Fruit fly (Drosophila melanogaster): Measurements from ENCODE around the gene Sec61gamma.

Sec61gamma gene

DNA sequence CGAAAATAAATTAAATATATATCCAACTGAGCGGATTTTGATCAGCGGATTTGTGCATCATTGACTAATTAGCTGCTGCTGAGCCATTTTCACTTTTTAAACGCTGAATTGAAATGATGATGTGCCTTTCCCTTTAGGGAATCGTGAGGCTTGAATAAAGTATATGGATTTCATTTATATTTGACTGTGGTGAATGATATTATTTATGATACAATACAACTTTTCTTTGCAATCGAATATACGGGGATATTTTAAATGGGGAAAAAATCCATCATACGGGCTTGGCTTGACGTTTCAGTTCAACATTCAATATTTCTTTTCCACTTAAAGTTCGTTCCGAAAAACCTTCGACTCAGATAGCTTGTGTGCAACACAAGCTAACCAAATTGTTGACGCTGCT lies 31.9 kb upstream of the Sec61gamma start, which contains the start of the genes Shawn and Tyler:
TSS of gene Shawn (plus strand) at position 301 of the 400 bp plus-strand sequence.
TSS of gene Tyler (plus strand) at position 301 of the 400 bp plus-strand sequence.
- TF ChIP-seq pan (optimal IDR thresholded peaks at IDR 0.05) (no peak), usp (GFP tag; optimal IDR thresholded peaks at IDR 0.05) (no peak), CG8478 (optimal IDR thresholded peaks at IDR 0.05) (no peak), Dll (optimal IDR thresholded peaks at IDR 0.05) (no peak), EcR (GFP tag; optimal IDR thresholded peaks at IDR 0.05) (no peak), psq (optimal IDR thresholded peaks at IDR 0.05) (no peak)

DNA sequence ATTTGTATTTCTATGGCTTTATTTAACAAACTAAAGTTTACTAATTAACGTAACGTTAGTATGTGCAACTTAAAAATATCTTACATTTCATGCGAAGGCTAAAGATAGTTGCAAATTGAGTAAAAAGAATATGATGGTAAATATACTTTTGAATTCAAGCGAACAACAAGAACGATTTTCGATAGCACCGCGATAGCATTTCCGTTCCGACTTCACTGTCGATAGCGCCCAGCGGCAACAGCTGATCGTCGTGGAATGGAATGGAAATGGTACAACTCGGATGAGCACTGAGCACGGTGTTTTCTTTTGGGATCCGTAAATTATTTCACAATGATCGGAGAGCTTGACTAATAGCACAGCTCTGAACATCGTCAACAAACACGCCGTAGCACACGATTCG lies 29.7 kb upstream of the Sec61gamma start:
- TF ChIP-seq CG8478 (optimal IDR thresholded peaks at IDR 0.05) (no peak), EcR (GFP tag; optimal IDR thresholded peaks at IDR 0.05) (no peak), usp (GFP tag; optimal IDR thresholded peaks at IDR 0.05) (no peak)

DNA sequence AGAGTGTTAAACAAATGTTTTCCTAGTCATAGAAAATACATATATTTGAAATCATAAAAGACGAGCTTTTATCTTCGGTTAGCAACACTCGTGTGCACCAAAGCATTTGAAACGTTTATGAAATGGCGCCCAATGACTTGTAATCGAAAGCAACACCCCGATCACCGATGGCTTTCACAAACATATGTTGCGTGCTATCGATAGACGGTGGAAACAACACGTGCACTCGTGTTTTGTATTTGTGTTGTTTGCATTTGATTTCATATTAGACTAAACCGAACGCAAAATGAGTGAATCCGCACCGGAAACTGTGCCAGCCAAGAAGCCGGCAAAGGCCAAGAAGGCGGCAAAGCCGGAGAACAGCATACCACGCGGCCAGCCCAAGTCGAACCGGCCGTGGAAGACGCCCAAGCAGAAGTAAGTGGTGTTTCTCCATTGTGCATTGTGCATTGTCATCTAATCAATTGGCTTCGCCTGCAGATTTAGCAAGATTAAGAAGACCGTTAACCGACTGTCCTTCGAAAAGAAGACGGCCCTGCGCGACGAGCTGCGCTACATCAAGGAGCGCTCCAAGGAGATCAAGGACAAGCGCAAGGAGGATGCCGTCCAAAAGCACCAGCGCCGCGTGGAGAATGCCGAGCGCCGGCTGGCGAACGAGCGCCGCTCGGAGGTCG lies 27.0 kb upstream of the Sec61gamma start, which contains the start of gene CG14210:
TSS of gene CG14210 (plus strand) at position 207 of the 674 bp plus-strand sequence.
- TF ChIP-seq psq (optimal IDR thresholded peaks at IDR 0.05): no peak
- TF ChIP-seq pan (optimal IDR thresholded peaks at IDR 0.05): no peak
- TF ChIP-seq CG8478 (optimal IDR thresholded peaks at IDR 0.05): no peak
- no peak for TF ChIP-seq usp (GFP tag; optimal IDR thresholded peaks at IDR 0.05)
- no peak for TF ChIP-seq EcR (GFP tag; optimal IDR thresholded peaks at IDR 0.05)
- no peak for TF ChIP-seq Dll (optimal IDR thresholded peaks at IDR 0.05)

DNA sequence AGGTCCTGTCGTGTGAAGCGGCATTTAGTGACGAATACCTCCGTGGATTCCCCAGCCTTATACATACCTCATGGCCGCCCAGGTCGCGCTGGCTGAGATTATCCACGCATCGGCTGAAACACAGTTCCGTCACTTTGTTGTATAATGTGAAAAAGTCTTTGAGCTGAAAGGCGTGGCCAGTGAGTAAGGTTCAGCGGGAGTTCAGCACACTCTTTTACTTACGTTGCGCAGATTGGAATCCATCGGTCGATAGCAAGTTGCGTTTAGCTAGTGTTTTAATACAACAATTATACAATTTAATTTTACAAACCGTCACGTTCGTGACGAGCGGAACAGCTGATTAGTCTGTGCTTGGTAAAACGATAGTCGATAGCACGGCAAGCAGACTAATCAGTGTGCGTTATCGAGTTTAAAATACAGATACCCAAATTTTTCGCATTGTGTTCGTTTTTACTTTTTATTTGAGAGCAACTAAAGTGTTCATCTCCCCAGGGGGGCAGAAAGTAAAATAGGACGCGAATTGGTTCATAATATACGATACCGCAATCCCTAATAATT lies 24.9 kb upstream of the Sec61gamma start, which contains the start of the genes Pstk and Tim9b:
TSS of gene Pstk (minus strand) at position 355 of the 558 bp plus-strand sequence.
TSS of gene Tim9b (minus strand) at position 355 of the 558 bp plus-strand sequence.
- TF ChIP-seq Dll (optimal IDR thresholded peaks at IDR 0.05): no peak
- TF ChIP-seq pan (optimal IDR thresholded peaks at IDR 0.05): no peak

DNA sequence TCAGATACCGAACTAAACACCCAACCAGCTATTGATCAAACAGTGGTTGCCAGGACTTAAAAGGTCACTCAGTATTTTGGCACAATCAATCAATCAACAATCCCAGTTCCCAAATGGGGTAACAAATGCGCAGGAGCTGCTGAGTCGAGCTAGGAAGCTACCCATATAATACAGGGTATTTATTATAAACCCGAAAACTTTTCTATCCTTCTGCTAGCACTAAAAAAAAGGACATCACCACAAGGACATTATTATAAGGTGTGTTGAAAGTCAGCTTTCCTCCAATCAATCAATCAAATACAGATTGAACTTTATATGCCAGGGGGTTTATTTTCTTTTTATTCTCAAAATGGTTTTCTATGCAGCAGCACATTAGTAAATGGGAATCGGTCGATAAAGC lies 22.0 kb upstream of the Sec61gamma start, which contains the start of gene CG14221:
TSS of gene CG14221 (minus strand) at position 101 of the 400 bp plus-strand sequence.
- no peak for TF ChIP-seq pan (optimal IDR thresholded peaks at IDR 0.05)
- TF ChIP-seq usp (GFP tag; optimal IDR thresholded peaks at IDR 0.05): no peak
- no peak for TF ChIP-seq psq (optimal IDR thresholded peaks at IDR 0.05)
- TF ChIP-seq EcR (GFP tag; optimal IDR thresholded peaks at IDR 0.05): no peak
- TF ChIP-seq CG8478 (optimal IDR thresholded peaks at IDR 0.05): no peak
- TF ChIP-seq Dll (optimal IDR thresholded peaks at IDR 0.05): no peak

DNA sequence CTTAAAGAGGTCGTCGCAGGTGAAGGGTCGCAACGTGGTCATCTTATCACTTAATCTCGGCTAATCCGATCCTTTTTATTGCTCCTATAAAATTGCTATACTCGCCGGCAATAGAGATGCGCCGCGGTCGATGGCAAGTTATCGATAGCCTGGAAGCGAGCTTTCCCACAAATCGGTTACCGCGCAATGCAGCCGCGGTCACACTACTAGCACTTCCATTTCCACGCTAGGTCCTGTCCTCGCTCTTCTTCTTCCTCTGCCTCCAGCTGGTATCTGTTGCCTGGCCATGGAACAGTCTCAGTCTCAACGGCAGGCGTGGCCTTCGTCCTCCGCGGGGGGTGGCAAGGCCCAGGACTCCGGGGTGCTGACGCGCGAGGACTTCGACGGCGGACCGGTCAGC lies 20.2 kb upstream of the Sec61gamma start, which contains the start of the genes Naa20A and MKP-4:
TSS of gene Naa20A (minus strand) at position 151 of the 400 bp plus-strand sequence.
TSS of gene MKP-4 (plus strand) at position 191 of the 400 bp plus-strand sequence.
- TF ChIP-seq CG8478 (optimal IDR thresholded peaks at IDR 0.05): no peak
- TF ChIP-seq usp (GFP tag; optimal IDR thresholded peaks at IDR 0.05): no peak
- TF ChIP-seq psq (optimal IDR thresholded peaks at IDR 0.05): no peak
- no peak for TF ChIP-seq Dll (optimal IDR thresholded peaks at IDR 0.05)
- TF ChIP-seq pan (optimal IDR thresholded peaks at IDR 0.05): no peak
- TF ChIP-seq EcR (GFP tag; optimal IDR thresholded peaks at IDR 0.05): no peak

DNA sequence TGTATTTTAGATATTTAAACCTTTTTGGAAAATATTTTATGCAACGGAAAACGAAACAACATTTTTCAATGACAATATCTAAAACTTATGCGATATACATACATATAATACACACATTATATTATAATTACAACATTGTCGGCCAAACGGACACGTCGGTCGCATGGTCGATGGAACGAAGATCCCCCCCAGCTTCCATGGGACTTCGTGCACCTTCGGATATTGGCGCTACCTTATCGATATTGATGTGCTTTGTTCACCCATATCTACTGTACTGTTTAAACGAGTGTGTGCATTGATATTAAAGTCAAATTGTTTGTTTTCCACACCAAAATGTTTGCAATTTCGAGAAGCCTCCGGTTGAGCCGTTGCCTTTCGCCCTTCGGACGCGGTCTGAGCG lies 17.7 kb upstream of the Sec61gamma start, which contains the start of gene CG14212:
TSS of gene CG14212 (plus strand) at position 301 of the 400 bp plus-strand sequence.
- TF ChIP-seq usp (GFP tag; optimal IDR thresholded peaks at IDR 0.05): no peak

DNA sequence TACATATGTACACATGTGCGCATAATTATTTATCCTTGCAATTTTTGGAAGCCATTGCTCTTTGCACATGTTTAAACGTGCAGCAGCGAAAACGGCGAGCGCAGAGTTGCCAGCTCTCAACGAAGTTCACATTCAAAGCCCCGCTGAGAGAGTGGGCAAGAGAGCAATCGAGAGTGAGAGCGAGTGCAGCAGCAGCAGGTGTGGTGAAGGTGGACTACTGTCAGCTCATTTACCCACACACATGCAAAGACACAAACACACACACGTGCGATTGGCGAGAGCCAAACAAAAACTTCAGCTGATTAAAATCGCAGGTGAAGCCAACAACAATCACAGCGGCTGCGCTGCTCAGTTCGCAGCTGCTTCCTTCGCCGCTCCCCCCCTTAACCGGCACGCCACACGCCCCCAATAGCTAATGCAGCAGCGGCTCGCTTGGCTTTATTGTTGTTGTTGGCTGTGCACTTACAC lies 11.7 kb upstream of the Sec61gamma start:
- TF ChIP-seq EcR (GFP tag; optimal IDR thresholded peaks at IDR 0.05): no peak
- TF ChIP-seq CG8478 (optimal IDR thresholded peaks at IDR 0.05): no peak
- TF ChIP-seq psq (optimal IDR thresholded peaks at IDR 0.05): no peak
- TF ChIP-seq usp (GFP tag; optimal IDR thresholded peaks at IDR 0.05): no peak
- peak; percentile 81 for TF ChIP-seq Dll (optimal IDR thresholded peaks at IDR 0.05)
- TF ChIP-seq pan (optimal IDR thresholded peaks at IDR 0.05): no peak

DNA sequence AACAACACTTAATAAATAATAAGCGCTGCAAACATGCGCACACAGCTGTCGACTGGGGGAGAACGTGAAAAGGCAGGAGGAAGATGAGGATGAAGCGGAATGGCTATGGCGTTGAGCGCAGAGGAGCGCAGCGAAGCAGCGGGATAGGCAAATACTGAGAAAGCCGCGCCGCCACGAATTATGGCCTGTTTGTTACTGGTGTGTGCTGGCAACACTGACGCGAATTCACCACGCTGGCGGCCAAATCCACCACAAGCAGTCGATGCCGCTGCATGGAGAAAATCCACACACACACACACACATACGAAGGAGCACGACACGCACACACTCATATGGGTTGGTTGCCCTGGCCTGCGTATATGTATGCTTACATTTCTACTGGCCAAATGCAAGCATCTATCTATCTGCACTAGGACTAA lies 6.1 kb upstream of the Sec61gamma start:
- TF ChIP-seq EcR (GFP tag; optimal IDR thresholded peaks at IDR 0.05) (no peak), CG8478 (optimal IDR thresholded peaks at IDR 0.05) (no peak), usp (GFP tag; optimal IDR thresholded peaks at IDR 0.05) (no peak), pan (optimal IDR thresholded peaks at IDR 0.05) (no peak), Dll (optimal IDR thresholded peaks at IDR 0.05) (peak; percentile 8), psq (optimal IDR thresholded peaks at IDR 0.05) (no peak)

DNA sequence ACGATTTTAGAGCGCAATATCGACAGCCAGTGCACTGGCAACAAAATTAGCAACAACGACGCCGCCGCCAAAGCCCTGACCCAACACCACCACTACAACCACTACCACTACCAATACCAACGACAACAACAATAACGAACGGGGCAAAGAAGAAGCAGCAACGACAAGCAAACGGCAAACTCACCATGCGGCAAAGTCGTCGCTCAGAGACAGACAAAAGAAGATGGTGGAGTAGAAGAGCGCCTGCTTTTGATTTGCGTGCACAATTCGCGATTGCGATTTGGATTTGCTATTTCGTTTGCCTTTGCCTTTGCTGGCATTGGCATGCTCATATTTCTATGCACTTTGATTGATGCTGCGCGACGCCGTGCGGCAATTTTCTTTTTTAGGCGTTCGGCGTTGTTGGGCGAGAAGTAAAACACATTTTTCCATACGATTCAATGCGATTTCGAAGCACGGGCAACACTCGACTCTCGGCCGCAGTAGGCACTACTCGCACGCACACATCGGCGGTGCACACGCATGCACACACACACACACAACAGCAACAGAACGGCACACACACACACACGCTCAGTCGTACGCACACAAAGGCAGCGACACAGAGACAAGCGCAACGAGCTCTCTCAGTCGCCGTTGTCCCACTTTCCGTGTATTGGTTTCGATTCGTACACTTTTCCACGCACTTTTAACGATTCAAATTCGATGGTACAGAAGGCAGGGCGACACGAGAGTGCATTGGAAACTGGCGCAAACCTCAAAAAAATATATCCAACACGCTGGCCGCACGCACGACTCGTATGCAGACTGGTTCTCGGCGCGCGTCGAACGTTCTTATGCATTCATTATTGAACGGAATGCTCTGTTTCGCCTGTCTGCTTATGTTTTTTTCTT lies 5.4 kb upstream of the Sec61gamma start:
- peak; percentile 73 for TF ChIP-seq CG8478 (optimal IDR thresholded peaks at IDR 0.05)
- no peak for TF ChIP-seq psq (optimal IDR thresholded peaks at IDR 0.05)

DNA sequence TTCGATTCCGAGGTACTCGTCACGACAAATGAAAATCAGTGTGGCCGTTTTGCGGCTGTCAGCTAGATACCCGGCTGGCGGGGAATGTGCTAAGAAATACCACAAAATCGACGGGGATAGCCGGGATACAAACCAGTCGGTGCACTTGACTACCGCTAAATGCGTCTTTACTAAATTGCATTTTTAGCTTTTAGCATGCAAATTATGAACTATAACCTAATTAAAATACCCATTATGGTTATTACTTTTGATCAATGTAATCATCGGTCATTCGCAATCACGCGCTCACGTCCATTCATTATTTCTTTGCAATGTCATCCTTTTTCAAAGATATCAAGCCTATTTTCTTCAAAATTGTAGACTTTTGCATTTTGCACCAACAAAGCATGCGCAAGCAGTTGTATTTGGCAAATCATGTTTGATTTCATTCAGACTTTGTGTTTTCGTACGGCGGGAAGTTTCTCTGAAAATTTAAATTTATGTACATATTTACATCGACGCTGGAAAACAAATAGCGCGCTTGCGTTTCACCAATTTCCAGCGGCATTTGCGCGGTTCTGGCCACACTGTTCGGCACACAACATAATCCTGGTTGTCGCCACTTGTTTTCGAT lies 4.7 kb upstream of the Sec61gamma start, which contains the start of gene Rcd-1:
TSS of gene Rcd-1 (plus strand) at position 440 of the 613 bp plus-strand sequence.
- TF ChIP-seq EcR (GFP tag; optimal IDR thresholded peaks at IDR 0.05): no peak
- no peak for TF ChIP-seq CG8478 (optimal IDR thresholded peaks at IDR 0.05)
- TF ChIP-seq psq (optimal IDR thresholded peaks at IDR 0.05): no peak
- TF ChIP-seq Dll (optimal IDR thresholded peaks at IDR 0.05): no peak
- no peak for TF ChIP-seq pan (optimal IDR thresholded peaks at IDR 0.05)
- TF ChIP-seq usp (GFP tag; optimal IDR thresholded peaks at IDR 0.05): no peak
